Fruit fly (Drosophila melanogaster): ENCODE data around the gene CG11760.

CG11760 gene

DNA sequence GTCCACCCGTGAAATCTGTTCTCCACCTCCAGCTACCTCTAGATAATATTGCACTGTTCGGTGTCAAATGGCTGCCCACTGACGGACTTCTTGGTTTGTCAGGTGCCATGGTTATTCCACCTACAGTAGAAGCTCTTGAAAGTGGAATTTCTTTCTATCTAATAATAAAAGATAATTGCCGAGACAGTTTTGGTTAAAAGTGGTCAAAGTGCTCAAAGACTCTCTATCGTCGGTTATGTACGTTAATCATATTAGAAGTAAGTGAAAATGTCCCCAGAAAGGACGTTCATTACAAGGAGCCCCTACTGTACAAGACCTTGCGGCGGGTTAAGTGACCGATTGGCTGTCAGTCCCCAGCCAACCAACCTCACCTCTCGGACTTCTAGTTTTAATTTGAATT lies 25.2 kb downstream of the CG11760 start (continued):
- TF ChIP-seq Nf-YB (GFP tag; optimal IDR thresholded peaks at IDR 0.05) (no peak), pb (GFP tag; optimal IDR thresholded peaks at IDR 0.05) (no peak), tgo (GFP tag; IDR thresholded peaks at IDR 0.05) (peak; percentile 62; the same call in 2 of the 3 replicates), CG8765 (GFP tag; IDR thresholded peaks at IDR 0.05) (no peak), tup (GFP tag; optimal IDR thresholded peaks at IDR 0.05) (peak; percentile 16), CG14014 (GFP tag; IDR thresholded peaks at IDR 0.05) (no peak; the same call in 1 of the 2 replicates), cato (GFP tag; optimal IDR thresholded peaks at IDR 0.05; ENCODE audit: borderline replicate concordance) (no peak), CG8388 (GFP tag; optimal IDR thresholded peaks at IDR 0.05) (peak; percentile 20), row (GFP tag; IDR thresholded peaks at IDR 0.05) (peak; percentile 85), Hr51 (GFP tag; optimal IDR thresholded peaks at IDR 0.05) (peak; percentile 10 to 65), CG15073 (GFP tag; optimal IDR thresholded peaks at IDR 0.05) (no peak), CG10654 (GFP tag; optimal IDR thresholded peaks at IDR 0.05) (no peak), fu2 (GFP tag; optimal IDR thresholded peaks at IDR 0.05) (no peak), ERR (GFP tag; optimal IDR thresholded peaks at IDR 0.05) (no peak), grau (tag; optimal IDR thresholded peaks at IDR 0.05) (peak; percentile 91), stc (GFP tag; IDR thresholded peaks at IDR 0.05) (peak; percentile 40), HmgZ (tag; optimal IDR thresholded peaks at IDR 0.05) (no peak), jigr1 (GFP tag; IDR thresholded peaks at IDR 0.05) (no peak), YL-1 (GFP tag; optimal IDR thresholded peaks at IDR 0.05) (no peak), Fer1 (GFP tag; optimal IDR thresholded peaks at IDR 0.05) (peak; percentile 45), Awh (GFP tag; IDR thresholded peaks at IDR 0.05) (0 out of 2 replicates have a peak, but pooled peaks have one; percentile 62), Hand (GFP tag; optimal IDR thresholded peaks at IDR 0.05) (no peak), Deaf1 (tag; optimal IDR thresholded peaks at IDR 0.05) (no peak), kni (GFP tag; optimal IDR thresholded peaks at IDR 0.05) (peak; percentile 7), Hey (tag; optimal IDR thresholded peaks at IDR 0.05) (no peak), CG8924 (tag; optimal IDR thresholded peaks at IDR 0.05) (peak; percentile 7), CG1603 (tag; optimal IDR thresholded peaks at IDR 0.05) (peak; percentile 44), Abd-B (GFP tag; optimal IDR thresholded peaks at IDR 0.05) (peak; percentile 8), trem (tag; optimal IDR thresholded peaks at IDR 0.05) (no peak), da (GFP tag; optimal IDR thresholded peaks at IDR 0.05) (no peak), CG12299 (tag; optimal IDR thresholded peaks at IDR 0.05) (no peak), org-1 (GFP tag; optimal IDR thresholded peaks at IDR 0.05) (peak; percentile 36), CG10366 (GFP tag; IDR thresholded peaks at IDR 0.05) (peak; percentile 45), ato (GFP tag; IDR thresholded peaks at IDR 0.05; ENCODE audit: partially characterized antibody) (no peak), esg (GFP tag; conservative IDR thresholded peaks at IDR 0.05) (peak; percentile 66), CG18262 (tag; optimal IDR thresholded peaks at IDR 0.05) (peak; percentile 34), tin (GFP tag; optimal IDR thresholded peaks at IDR 0.05) (peak; percentile 22), Max (GFP tag; optimal IDR thresholded peaks at IDR 0.05) (peak; percentile 14), NfI (GFP tag; optimal IDR thresholded peaks at IDR 0.05) (peak; percentile 46), HHEX (GFP tag; optimal IDR thresholded peaks at IDR 0.05) (peak; percentile 10), CG13123 (GFP tag; optimal IDR thresholded peaks at IDR 0.05) (no peak), unpg (GFP tag; optimal IDR thresholded peaks at IDR 0.05) (peak; percentile 65), HLH3B (GFP tag; IDR thresholded peaks at IDR 0.05) (peak; percentile 57; the same call in 1 of the 2 replicates), CG32772 (GFP tag; IDR thresholded peaks at IDR 0.05) (0 out of 2 replicates have a peak, but pooled peaks have one; percentile 44), Lhr (GFP tag; optimal IDR thresholded peaks at IDR 0.05) (no peak), CG8478 (optimal IDR thresholded peaks at IDR 0.05) (no peak), CG3995 (GFP tag; optimal IDR thresholded peaks at IDR 0.05) (no peak), zen (tag; optimal IDR thresholded peaks at IDR 0.05) (no peak), Ets65A (GFP tag) (no peak), CG8089 (GFP tag; optimal IDR thresholded peaks at IDR 0.05) (peak; percentile 11), ap (GFP tag; IDR thresholded peaks at IDR 0.05) (no peak)
